Worm (Caenorhabditis elegans) whole organism, dauer: Measurements from ENCODE around the gene chil-27.

Experiments
- unc-62 ChIP-seq: sonication (generic microtip); optimal IDR thresholded peaks from 2 replicates; lab custom pipeline; 2017; ENCODE audit warnings: missing biosample characterization, missing genetic modification reagents, missing genetic modification characterization

The chil-27 gene

DNA sequence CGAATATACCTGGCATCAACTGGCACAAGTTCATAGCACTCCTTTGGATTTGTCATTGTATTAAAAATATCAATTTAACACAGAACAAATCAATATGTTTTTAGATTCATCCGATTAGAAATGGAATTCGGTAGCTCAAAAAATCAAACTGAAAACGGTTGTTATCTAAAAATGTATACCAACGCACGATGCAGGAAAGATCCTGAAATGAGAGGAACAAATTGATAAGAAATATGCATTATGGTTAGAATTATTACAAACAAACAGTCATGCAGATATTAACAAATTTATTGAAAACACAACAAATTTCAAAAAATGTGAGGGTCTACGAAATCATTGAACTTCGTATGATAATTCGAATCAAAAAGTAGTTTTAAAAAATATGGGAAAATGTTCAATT is 7.6 kb upstream of the chil-27 start, which contains the start of gene T19H5.6:
Gene T19H5.6 (minus strand): TSS at position 195 of the 400 bp plus-strand sequence.
- TF ChIP-seq unc-62 (GFP tag; lab: Kevin White, UChicago) = no peak

DNA sequence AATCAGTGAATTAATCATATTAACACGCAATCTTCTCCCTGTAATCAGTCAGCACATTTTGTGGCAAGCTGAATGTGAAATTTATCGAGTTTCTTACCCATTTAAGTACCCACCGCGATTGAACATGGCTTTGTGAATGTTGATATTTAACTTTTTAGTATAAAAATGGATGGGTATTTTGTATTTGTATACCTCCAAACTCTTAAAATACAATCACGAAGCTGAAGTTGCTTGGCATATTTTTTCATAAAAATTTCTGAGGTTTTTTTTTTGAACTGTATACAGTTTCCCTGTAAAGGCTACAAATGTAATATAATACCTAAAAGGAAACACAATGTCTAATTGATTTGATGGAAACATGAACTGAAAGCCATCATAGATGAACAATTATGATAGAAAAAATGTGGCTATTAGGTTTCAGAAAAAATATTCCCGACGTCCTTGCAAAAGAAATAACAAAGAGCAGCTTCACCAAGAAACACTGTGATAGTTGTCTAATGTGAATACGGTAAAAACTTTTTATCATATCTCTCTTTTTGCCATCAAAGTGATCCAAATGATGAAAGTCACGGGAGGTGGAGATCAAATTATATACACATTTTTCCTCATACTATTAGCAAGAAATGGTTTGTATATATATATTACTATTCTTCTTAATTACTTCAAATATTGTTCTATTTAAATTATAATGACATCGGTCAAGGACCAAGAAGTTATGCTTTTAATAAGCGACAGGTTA is 3.1 kb upstream of the chil-27 start, which contains the start of the genes chil-25 and chil-26:
Gene chil-25 (minus strand): TSS at position 101 of the 739 bp plus-strand sequence.
Gene chil-26 (plus strand): TSS at position 689 of the 739 bp plus-strand sequence.
- no peak for TF ChIP-seq unc-62 (GFP tag; lab: Kevin White, UChicago)

ce11 chrII:9480006-9480405 is 2.3 kb downstream of the chil-27 start, which contains the start of gene T19H5.7:
Gene T19H5.7 (minus strand): TSS chrII:9480106.
- TF ChIP-seq unc-62 (GFP tag; lab: Kevin White, UChicago) = no peak

DNA sequence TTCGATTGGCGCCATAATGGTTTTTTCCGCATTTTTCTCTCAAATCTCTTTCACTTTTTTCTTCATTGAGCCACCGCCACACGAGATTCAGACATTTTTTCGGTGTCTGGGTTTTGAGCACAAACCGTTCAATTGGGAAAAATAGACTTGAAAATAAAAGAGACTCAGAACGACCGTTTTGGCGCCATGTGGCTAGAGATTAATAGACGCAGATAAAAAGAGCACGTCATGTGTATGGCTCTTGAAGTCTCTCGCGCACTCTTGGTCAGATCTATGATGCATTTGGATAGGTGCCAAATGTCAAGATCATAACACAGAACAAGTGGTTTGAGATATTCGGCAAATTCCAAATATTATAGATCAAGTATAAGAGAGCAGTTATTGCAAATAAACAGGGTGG is 3.8 kb downstream of the chil-27 start:
- TF ChIP-seq unc-62 (GFP tag; lab: Kevin White, UChicago) = no peak

DNA sequence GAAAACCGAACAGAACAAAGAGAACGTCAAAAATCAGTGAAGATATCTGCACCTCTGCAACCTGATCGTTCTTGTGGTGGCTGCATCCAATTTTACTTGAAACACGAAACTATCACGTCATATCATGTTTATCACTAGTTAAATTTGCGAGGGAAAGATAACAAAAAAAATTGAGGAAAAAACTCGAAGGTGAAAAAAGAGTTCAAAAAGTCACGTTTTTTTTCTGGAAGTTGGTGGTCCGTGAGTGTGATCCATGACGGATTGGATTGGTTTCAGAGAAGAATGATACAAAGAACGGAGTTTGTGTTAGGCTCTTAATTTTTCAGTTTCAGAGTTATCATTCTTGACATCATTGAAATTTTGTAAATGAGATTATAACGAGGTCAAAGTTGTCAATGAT is 4.9 kb downstream of the chil-27 start:
- no peak for TF ChIP-seq unc-62 (GFP tag; lab: Kevin White, UChicago)

DNA sequence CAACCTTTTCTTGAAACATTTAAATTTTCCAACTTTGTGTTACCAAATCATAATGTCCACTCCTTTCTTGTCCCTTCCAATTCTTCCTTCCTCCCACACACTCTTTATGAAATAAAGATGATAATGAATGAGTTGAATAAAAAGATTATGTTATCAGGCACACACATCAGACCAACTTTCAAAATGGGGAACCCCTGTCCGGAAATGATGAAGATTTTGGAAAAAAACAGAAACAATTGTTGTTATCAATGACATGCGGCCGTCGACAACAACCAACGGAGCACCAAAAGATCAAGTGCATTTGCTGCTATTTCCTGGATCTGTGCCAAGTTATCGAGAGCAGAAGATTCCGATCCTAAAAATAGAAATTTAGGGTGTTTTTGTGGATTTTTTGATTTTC is 5.7 kb downstream of the chil-27 start:
- TF ChIP-seq unc-62 (GFP tag; lab: Kevin White, UChicago) = no peak

- no peak for TF ChIP-seq unc-62 (GFP tag; lab: Kevin White, UChicago)
Measured at ce11 chrII:9485081-9485730, 7.5 kb downstream of the chil-27 start.

- no peak for TF ChIP-seq unc-62 (GFP tag; lab: Kevin White, UChicago)
Measured at ce11 chrII:9487337-9487950, 9.8 kb downstream of the chil-27 start, which contains the start of gene T19H5.4. Gene T19H5.4 (minus strand): TSS chrII:9487387.

DNA sequence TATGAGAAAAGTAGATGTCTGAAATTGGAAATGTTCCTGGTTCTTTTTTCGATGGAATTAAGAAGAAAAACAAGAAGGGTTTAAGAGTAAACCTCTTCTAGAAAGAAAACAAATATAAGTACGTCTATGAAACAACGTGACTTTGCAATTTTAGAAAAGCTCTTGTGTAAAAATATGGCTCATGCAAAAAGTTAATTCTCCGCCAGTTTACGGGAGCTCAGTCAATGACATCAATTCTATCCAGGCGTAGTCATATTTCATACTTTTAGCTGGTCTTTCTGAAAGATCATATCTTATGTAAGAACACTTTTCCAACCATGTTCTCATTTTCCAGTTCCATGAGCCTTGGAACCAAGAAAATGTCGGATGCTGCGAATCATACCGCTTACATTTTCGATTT is 12.3 kb downstream of the chil-27 start:
- TF ChIP-seq unc-62 (GFP tag; lab: Kevin White, UChicago) = no peak

DNA sequence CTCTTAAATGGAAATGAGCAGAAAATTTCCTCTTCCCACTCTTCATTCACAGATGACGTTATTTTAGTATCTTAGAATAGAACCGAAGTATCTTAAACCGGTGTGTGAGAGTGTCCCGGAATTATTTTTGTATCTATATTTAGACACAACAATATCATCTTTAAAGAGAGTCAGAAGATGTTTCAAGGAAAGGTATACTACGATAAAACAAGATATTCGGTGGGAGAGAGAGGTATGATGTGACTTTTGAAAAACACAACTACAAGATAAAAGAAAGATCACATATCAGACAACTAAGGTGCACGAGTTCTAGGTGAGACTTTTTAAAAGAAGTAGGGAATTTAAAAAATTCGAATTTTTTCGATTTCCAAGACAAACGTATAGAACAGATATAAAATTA is 12.9 kb downstream of the chil-27 start:
- TF ChIP-seq unc-62 (GFP tag; lab: Kevin White, UChicago) = no peak

DNA sequence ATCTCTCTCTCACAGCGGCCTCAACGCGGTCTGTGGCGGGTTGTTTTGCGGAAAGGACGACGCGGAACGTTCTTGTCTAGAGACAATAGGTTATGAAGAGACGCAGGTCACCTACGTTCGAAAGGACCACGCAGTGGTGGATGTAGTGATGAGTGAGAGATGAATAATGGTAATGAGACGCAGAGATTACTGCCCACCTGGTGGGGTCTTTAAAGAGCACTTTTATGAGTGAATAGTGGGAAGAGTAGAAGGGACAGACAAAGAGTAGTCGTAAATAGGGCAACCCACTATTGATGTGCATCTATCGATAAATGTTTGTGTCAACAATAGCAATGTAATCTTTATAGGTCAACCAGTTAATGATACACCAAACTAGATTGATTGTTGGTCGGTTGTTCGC is 13.4 kb downstream of the chil-27 start:
- TF ChIP-seq unc-62 (GFP tag; lab: Kevin White, UChicago) = no peak

DNA sequence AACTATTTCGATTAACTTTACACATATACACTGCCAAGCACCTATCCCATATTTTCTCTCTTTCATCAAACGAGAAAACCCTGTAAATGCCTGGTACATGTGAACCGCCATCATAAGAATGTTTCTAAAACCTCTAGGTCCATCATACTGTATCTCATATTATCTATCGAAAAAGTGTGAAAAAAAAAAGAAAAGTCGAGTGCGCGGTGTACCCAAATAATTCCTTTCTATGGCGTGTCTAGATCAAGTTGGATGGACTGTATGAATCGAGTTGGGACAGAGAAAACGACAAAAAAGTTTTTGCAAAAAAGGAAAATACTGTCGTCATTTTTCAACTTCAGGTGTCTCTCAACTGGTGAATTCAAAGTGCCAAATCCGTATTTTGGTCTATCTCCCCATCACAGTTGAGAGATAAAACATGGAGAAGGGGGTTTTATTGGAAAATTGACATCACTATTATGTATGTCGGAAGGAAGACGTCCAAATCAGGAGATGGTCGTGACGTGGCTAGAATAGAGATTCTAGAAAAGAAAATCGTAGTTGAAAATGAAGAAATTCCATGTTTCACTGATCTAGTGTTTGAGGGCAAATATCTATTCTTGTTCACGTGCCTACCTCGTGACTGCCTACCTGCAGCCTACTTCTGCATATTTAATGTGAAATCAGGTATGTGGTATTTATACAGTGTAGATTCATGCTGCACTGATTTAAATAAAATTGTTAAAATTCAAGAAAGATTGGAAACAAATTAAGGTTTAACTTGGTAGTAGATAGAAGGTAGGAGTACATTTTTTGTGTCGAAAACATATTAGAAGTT is 15.8 kb downstream of the chil-27 start:
- TF ChIP-seq unc-62 (GFP tag; lab: Kevin White, UChicago) = no peak

- no peak for TF ChIP-seq unc-62 (GFP tag; lab: Kevin White, UChicago)
Measured at ce11 chrII:9497309-9497708, 19.6 kb downstream of the chil-27 start.

ce11 chrII:9498589-9498988 is 20.9 kb downstream of the chil-27 start:
- no peak for TF ChIP-seq unc-62 (GFP tag; lab: Kevin White, UChicago)

- TF ChIP-seq unc-62 (GFP tag; lab: Kevin White, UChicago) = no peak
Measured at ce11 chrII:9500926-9501325, 23.3 kb downstream of the chil-27 start.
